Fruit fly (Drosophila melanogaster) whole organism, pupa: ENCODE data around the gene PsGEF.

Experiments
- CG15710 ChIP-seq: fragments of 200-800 bp; sonication (Bioruptor generic); optimal IDR thresholded peaks from 2 replicates; lab custom pipeline; 2018; ENCODE audit warnings: missing biosample characterization, mild to moderate bottlenecking, missing genetic modification characterization, moderate library complexity
- CG34367 ChIP-seq: fragments of 200-800 bp; sonication (Bioruptor generic); optimal IDR thresholded peaks from 2 replicates; lab custom pipeline; 2018; ENCODE audit warnings: missing biosample characterization, mild to moderate bottlenecking, missing genetic modification characterization
- CG4496 ChIP-seq: fragments of 200-800 bp; sonication (Bioruptor generic); IDR thresholded peaks from 3 replicates; pipeline ENCODE4 v1.3.6; 2022; ENCODE audit warnings: missing biosample characterization, missing genetic modification characterization

DNA sequence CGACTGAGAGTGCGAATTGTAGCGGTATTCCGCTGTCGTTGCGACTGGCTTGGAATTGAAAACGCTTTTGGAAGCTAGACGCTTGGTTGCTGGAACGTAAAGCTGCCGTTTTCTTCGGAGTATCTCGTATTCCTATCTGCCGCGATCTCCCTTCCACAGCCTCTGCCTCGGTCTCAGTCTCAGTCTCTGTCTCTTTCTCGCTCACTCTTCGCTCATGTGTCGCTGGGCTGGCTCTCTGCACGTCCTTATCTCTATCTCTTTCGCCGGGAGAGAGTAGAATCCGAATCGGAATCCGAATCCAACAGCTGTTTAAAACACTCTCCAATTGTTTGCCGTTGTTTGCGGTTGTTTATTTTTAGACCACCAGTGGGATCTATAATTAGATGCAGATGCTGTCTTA, 53.4 kb downstream of the PsGEF start:
- TF ChIP-seq CG34367 (tag; lab: Kevin White, UChicago) (no peak), CG15710 (tag; lab: Kevin White, UChicago) (no peak), CG4496 (GFP tag; lab: Robert Waterston, UW) (no peak)
